Fruit fly (Drosophila melanogaster) whole organism, adult: ENCODE results near the gene PH4alphaEFB.

Experiments used
- CG11617 ChIP-seq: fragments of 200-800 bp; sonication (Bioruptor generic); optimal IDR thresholded peaks from 2 replicates; lab custom pipeline; 2017; ENCODE audit warnings: mild to moderate bottlenecking, missing biosample characterization, missing genetic modification reagents, missing genetic modification characterization
- CG12768 ChIP-seq: fragments of 200-800 bp; sonication (Bioruptor generic); optimal IDR thresholded peaks from 2 replicates; lab custom pipeline; 2017; ENCODE audit warnings: missing biosample characterization, missing genetic modification characterization, mild to moderate bottlenecking, moderate library complexity, missing genetic modification reagents
- CG14711 ChIP-seq: fragments of 200-800 bp; sonication (Bioruptor generic); optimal IDR thresholded peaks from 2 replicates; lab custom pipeline; 2018; ENCODE audit warnings: missing biosample characterization, mild to moderate bottlenecking, missing genetic modification characterization, moderate library complexity
- CG1620 ChIP-seq: fragments of 200-800 bp; sonication (Bioruptor generic); optimal IDR thresholded peaks from 2 replicates; lab custom pipeline; 2016; ENCODE audit warnings: missing biosample characterization, missing genetic modification characterization
- CG33017 ChIP-seq: fragments of 200-800 bp; sonication (Bioruptor generic); optimal IDR thresholded peaks from 2 replicates; lab custom pipeline; 2018; ENCODE audit warnings: missing biosample characterization, mild to moderate bottlenecking, missing genetic modification characterization, moderate library complexity
- CG5204 ChIP-seq: fragments of 200-800 bp; sonication (Bioruptor generic); optimal IDR thresholded peaks from 2 replicates; lab custom pipeline; 2016; ENCODE audit warnings: missing biosample characterization, missing genetic modification characterization
- CG7045 ChIP-seq: fragments of 200-800 bp; sonication (Bioruptor generic); optimal IDR thresholded peaks from 2 replicates; lab custom pipeline; 2017; ENCODE audit warnings: missing biosample characterization, mild to moderate bottlenecking, missing genetic modification characterization
- CG7101 ChIP-seq: fragments of 200-800 bp; sonication (Bioruptor generic); optimal IDR thresholded peaks from 2 replicates; lab custom pipeline; 2018; ENCODE audit warnings: missing biosample characterization, mild to moderate bottlenecking, missing genetic modification characterization, moderate library complexity
- Clk ChIP-seq: fragments of 200-800 bp; sonication (Bioruptor generic); optimal IDR thresholded peaks from 2 replicates; lab custom pipeline; 2017; ENCODE audit warnings: missing biosample characterization, missing genetic modification characterization
- Crg-1 ChIP-seq: fragments of 200-800 bp; sonication (Bioruptor generic); optimal IDR thresholded peaks from 2 replicates; lab custom pipeline; 2016; ENCODE audit warnings: missing biosample characterization, missing genetic modification characterization
- Hr96 ChIP-seq: fragments of 200-800 bp; sonication (Bioruptor generic); optimal IDR thresholded peaks from 2 replicates; lab custom pipeline; 2016; ENCODE audit warnings: missing biosample characterization, missing genetic modification characterization
- Mnt ChIP-seq: fragments of 200-800 bp; sonication (Bioruptor generic); optimal IDR thresholded peaks from 2 replicates; lab custom pipeline; 2016; ENCODE audit warnings: missing biosample characterization, mild to moderate bottlenecking, missing genetic modification characterization
- bab1 ChIP-seq: fragments of 200-800 bp; sonication (Bioruptor generic); optimal IDR thresholded peaks from 3 replicates; lab custom pipeline; 2019; ENCODE audit warnings: missing biosample characterization, mild to moderate bottlenecking, missing genetic modification characterization, moderate library complexity
- cic ChIP-seq: fragments of 200-800 bp; sonication (Bioruptor generic); optimal IDR thresholded peaks from 2 replicates; lab custom pipeline; 2017; ENCODE audit warnings: missing biosample characterization, mild to moderate bottlenecking, missing genetic modification characterization, moderate library complexity
- cnc ChIP-seq, 2 experiments: fragments of >200 bp; optimal IDR thresholded peaks; 2 replicates each; lab custom pipeline; 2017
- kay ChIP-seq: fragments of 200-800 bp; sonication (Bioruptor generic); peaks from one replicate; lab custom pipeline; 2016; ENCODE audit warnings: missing biosample characterization, missing genetic modification characterization, borderline replicate concordance
- ovo ChIP-seq: fragments of 200-800 bp; sonication (Bioruptor generic); optimal IDR thresholded peaks from 2 replicates; lab custom pipeline; 2016; ENCODE audit warnings: missing biosample characterization, missing genetic modification characterization
- pad ChIP-seq: fragments of 200-800 bp; sonication (Bioruptor generic); optimal IDR thresholded peaks from 3 replicates; lab custom pipeline; 2017; ENCODE audit warnings: missing biosample characterization, missing genetic modification characterization, mild to moderate bottlenecking, moderate library complexity, missing genetic modification reagents
- tj ChIP-seq: fragments of 200-800 bp; sonication (Bioruptor generic); optimal IDR thresholded peaks from 3 replicates; lab custom pipeline; 2017; ENCODE audit warnings: missing biosample characterization, mild to moderate bottlenecking, missing genetic modification characterization, moderate library complexity
- toe ChIP-seq: fragments of 200-800 bp; sonication (Bioruptor generic); optimal IDR thresholded peaks from 2 replicates; lab custom pipeline; 2016; ENCODE audit warnings: missing biosample characterization, missing genetic modification characterization

PH4alphaEFB gene

DNA sequence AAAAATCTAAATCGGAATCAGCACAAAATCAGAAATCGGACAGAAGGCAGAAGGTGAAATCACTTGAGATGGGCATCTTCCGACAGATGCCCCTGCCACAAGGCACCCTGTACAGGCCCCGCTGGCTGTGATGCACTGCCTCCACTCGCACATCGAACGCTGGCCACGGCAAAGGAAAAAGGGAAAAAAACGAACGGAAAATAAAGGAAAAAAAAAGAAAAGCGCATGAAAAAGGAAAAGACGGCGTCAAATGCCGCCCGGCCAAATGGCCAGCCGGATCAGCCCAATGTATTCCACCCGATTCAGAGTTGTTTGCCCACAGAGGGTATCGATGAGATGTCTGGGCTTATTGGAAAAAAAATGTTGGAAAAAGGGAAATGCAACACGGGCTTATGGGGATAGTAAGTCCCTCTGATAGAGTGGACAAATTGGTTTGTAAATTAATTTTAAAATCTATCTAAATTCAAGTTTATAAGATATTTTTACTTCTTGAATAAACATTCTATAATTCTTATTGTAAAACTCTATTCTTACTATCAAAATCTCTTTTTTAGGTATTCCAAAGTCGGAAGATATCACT is 65.4 kb downstream of the PH4alphaEFB start:
- TF ChIP-seq CG5204 (GFP tag; lab: Kevin White, UChicago) (no peak), kay (GFP tag; lab: Kevin White, UChicago) (no peak), ovo (GFP tag; lab: Kevin White, UChicago) (no peak), Hr96 (no peak), CG7045 (GFP tag; lab: Kevin White, UChicago) (no peak), Mnt (GFP tag; lab: Kevin White, UChicago) (no peak), CG14711 (tag; lab: Kevin White, UChicago) (no peak), CG1620 (no peak), bab1 (GFP tag; lab: Kevin White, UChicago) (no peak), CG11617 (no peak), CG7101 (tag; lab: Kevin White, UChicago) (no peak), cnc (optimal IDR thresholded peaks at IDR 0.05; lab: Kevin White, UChicago) (no peak), toe (no peak), CG33017 (tag; lab: Kevin White, UChicago) (no peak), CG12768 (GFP tag; lab: Kevin White, UChicago) (no peak), Clk (no peak)

DNA sequence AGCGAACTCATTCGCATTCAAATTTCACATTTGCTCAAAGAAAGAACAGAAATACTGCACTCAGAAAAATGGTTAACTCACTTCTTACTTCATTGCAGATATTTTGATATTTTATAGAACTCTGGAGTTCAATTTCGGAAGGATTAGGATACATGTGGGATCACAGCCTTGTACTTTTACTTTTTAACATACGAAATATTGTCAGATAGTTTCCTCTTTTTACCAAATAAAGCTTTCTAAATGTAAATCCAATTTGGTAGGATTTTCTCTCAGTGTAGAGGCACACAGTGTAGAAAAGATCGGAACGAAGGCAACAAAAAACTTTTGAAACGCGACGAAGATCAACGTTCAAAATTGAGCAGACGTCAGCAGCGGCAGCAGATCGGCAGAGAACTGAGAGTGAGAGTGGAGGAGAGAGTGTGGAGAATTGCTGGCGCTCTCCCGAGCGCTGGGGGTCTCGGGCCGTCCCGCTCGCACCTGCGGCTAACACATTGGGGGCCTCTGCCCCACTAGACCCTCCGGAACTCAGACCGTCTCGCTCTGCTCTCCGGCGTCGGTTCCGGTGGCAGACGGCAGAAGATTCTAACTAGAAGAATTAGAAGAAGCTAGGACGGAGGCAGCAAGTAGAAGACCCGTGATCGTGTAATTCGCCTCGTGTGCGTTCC is 66.3 kb downstream of the PH4alphaEFB start, which contains the start of gene tmod:
Gene tmod (plus strand): TSS at position 619 of the 665 bp plus-strand sequence.
- no peak for TF ChIP-seq toe
- no peak for TF ChIP-seq cic
- peak; percentile 77 for TF ChIP-seq tj (GFP tag; lab: Kevin White, UChicago)
- TF ChIP-seq CG14711 (tag; lab: Kevin White, UChicago): peak; percentile 36
- TF ChIP-seq cnc (optimal IDR thresholded peaks at IDR 0.05; lab: Kevin White, UChicago): no peak
- no peak for TF ChIP-seq CG12768 (GFP tag; lab: Kevin White, UChicago)
- no peak for TF ChIP-seq CG5204 (GFP tag; lab: Kevin White, UChicago)
- TF ChIP-seq Hr96: peak; percentile 10
- TF ChIP-seq pad: peak; percentile 59
- TF ChIP-seq bab1 (GFP tag; lab: Kevin White, UChicago): peak; percentile 18

dm6 chr3R:30534444-30534843 is 68.6 kb downstream of the PH4alphaEFB start:
- TF ChIP-seq CG12768 (GFP tag; lab: Kevin White, UChicago) (no peak), bab1 (GFP tag; lab: Kevin White, UChicago) (no peak), kay (GFP tag; lab: Kevin White, UChicago) (no peak), tj (GFP tag; lab: Kevin White, UChicago) (no peak), Mnt (GFP tag; lab: Kevin White, UChicago) (no peak), CG11617 (no peak), Crg-1 (GFP tag; lab: Kevin White, UChicago) (no peak), Clk (no peak)
